Fruit fly (Drosophila melanogaster): ENCODE results near the gene CG18130.

DNA sequence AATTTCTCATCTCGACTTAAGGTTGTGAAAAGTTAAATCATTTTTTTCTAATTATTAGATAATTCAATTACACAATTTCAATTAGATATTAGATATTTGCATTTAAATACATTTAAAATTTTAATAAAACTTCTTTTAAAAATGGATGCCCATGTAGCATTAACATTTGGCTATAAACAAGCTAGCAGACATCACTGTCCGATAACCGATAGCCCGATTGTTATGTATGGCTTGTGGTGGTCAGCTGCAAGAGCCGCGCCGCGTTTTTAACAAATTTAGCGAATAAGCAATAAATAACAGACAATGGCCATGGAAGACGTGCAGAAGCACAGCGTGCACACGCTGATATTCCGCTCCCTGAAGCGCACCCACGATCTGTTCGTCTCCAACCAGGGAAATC is 28.3 kb upstream of the CG18130 start, which contains the start of gene Tango4:
- no peak for TF ChIP-seq Sin3A (optimal IDR thresholded peaks at IDR 0.05)
- TF ChIP-seq h (optimal IDR thresholded peaks at IDR 0.05): no peak
- no peak for TF ChIP-seq psq (optimal IDR thresholded peaks at IDR 0.05)
- TF ChIP-seq ttk (optimal IDR thresholded peaks at IDR 0.05): no peak

Data from Kc167 (cell line).